Fruit fly (Drosophila melanogaster) whole organism, wandering third instar larva: ENCODE results near the gene CG14864.

ENCODE experiments used
- Abd-B ChIP-seq: fragments of >200 bp; optimal IDR thresholded peaks from 2 replicates; lab custom pipeline; 2017; ENCODE audit warnings: missing biosample characterization, missing genetic modification characterization
- N ChIP-seq: fragments of >200 bp; optimal IDR thresholded peaks from 2 replicates; lab custom pipeline; 2018; ENCODE audit warnings: missing biosample characterization, missing external identifiers, missing genetic modification characterization
- br ChIP-seq: fragments of 200-800 bp; sonication (Bioruptor generic); optimal IDR thresholded peaks from 2 replicates; lab custom pipeline; 2016; ENCODE audit warnings: missing biosample characterization, missing genetic modification characterization
- ey ChIP-seq: fragments of 200-800 bp; sonication (Bioruptor generic); optimal IDR thresholded peaks from 2 replicates; lab custom pipeline; 2016; ENCODE audit warnings: missing biosample characterization, missing genetic modification characterization
- h ChIP-seq: fragments of 200-800 bp; sonication (Bioruptor generic); optimal IDR thresholded peaks from 3 replicates; lab custom pipeline; 2016; ENCODE audit warnings: missing biosample characterization, mild to moderate bottlenecking, missing genetic modification characterization
- psq ChIP-seq: fragments of 200-800 bp; sonication (Bioruptor generic); optimal IDR thresholded peaks from 3 replicates; lab custom pipeline; 2017; ENCODE audit warnings: missing biosample characterization, mild to moderate bottlenecking, missing genetic modification characterization, moderate library complexity
- rgr ChIP-seq: fragments of 200-800 bp; sonication (Bioruptor generic); optimal IDR thresholded peaks from 3 replicates; lab custom pipeline; 2016; ENCODE audit warnings: missing biosample characterization, mild to moderate bottlenecking, missing genetic modification characterization
- usp ChIP-seq: fragments of >200 bp; optimal IDR thresholded peaks from 2 replicates; lab custom pipeline; 2017; ENCODE audit warnings: missing biosample characterization, missing genetic modification characterization

DNA sequence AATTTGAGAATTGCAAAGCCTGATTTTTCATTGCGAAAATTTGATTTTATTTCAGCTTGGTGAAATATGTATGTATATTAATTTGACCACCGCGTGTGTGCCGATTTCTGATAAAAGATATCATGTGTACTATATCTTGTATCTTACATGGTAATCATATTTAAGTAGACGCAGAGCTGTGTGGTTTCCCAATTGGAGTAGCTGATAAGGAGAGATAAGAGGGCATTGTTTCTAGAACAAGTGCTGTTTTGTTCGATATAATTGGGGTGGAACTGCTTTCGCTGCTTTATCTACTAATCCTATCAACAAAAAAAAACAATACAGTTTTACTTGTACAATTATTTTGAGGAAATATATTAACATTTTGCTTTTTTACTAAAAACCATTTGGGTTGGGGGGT is 21.7 kb downstream of the CG14864 start:
- TF ChIP-seq psq (GFP tag; lab: Kevin White, UChicago) (no peak), usp (no peak), br (GFP tag; lab: Kevin White, UChicago) (peak; percentile 4), N (GFP tag; lab: Kevin White, UChicago) (no peak), ey (GFP tag; lab: Kevin White, UChicago) (no peak), Abd-B (no peak), rgr (GFP tag; lab: Kevin White, UChicago) (no peak), h (peak; percentile 7)
